Fruit fly (Drosophila melanogaster): ENCODE results near the gene Meics.
A peak's percentile ranks its signal among the peaks of the same experiment; 100 is the strongest.

The Meics gene

dm6 chr3L:13917589-13918198 lies 46.8 kb downstream of the Meics start (continued):
- TF ChIP-seq CG8281 (tag; optimal IDR thresholded peaks at IDR 0.05) (peak; percentile 91), CG17328 (GFP tag; IDR thresholded peaks at IDR 0.05) (0 out of 2 replicates have a peak, but pooled peaks have one; percentile 28), CG13624 (GFP tag; optimal IDR thresholded peaks at IDR 0.05) (no peak), CG13775 (GFP tag; optimal IDR thresholded peaks at IDR 0.05) (no peak), CG6791 (GFP tag; IDR thresholded peaks at IDR 0.05; ENCODE audit: partially characterized antibody) (no peak), ken (GFP tag; IDR thresholded peaks at IDR 0.05) (0 out of 3 replicates have a peak, but pooled peaks have one; percentile 5), CG15269 (tag; optimal IDR thresholded peaks at IDR 0.05) (peak; percentile 16), CG16779 (GFP tag; IDR thresholded peaks at IDR 0.05) (no peak), Blimp-1 (GFP tag; optimal IDR thresholded peaks at IDR 0.05) (peak; percentile 60), CG7556 (GFP tag; optimal IDR thresholded peaks at IDR 0.05) (peak; percentile 44), CG10431 (GFP tag; optimal IDR thresholded peaks at IDR 0.05) (no peak), Ets65A (GFP tag) (peak; percentile 31), jumu (GFP tag; optimal IDR thresholded peaks at IDR 0.05) (peak; percentile 14), CG4360 (GFP tag; IDR thresholded peaks at IDR 0.05) (no peak), CG31224 (GFP tag; IDR thresholded peaks at IDR 0.05) (no peak), CG34224 (GFP tag; IDR thresholded peaks at IDR 0.05; ENCODE audit: partially characterized antibody) (no peak), mld (GFP tag; IDR thresholded peaks at IDR 0.05; ENCODE audit: partially characterized antibody) (no peak), CG17568 (GFP tag; optimal IDR thresholded peaks at IDR 0.05) (no peak), da (GFP tag; optimal IDR thresholded peaks at IDR 0.05) (no peak), Doc2 (GFP tag; IDR thresholded peaks at IDR 0.05) (no peak), CG7745 (tag; optimal IDR thresholded peaks at IDR 0.05) (no peak), CG11723 (GFP tag; optimal IDR thresholded peaks at IDR 0.05) (no peak), lab (GFP tag; optimal IDR thresholded peaks at IDR 0.05) (peak; percentile 4), ac (GFP tag; optimal IDR thresholded peaks at IDR 0.05) (no peak), Dek (tag; optimal IDR thresholded peaks at IDR 0.05) (peak; percentile 11), pzg (GFP tag; optimal IDR thresholded peaks at IDR 0.05) (no peak), chif (GFP tag; optimal IDR thresholded peaks at IDR 0.05) (peak in 1 of 2 experiments; percentile 6), bsh (GFP tag; optimal IDR thresholded peaks at IDR 0.05) (peak; percentile 14 to 50), CG17361 (GFP tag; IDR thresholded peaks at IDR 0.05) (peak; percentile 76), Atf3 (GFP tag; optimal IDR thresholded peaks at IDR 0.05) (no peak), jing (GFP tag; optimal IDR thresholded peaks at IDR 0.05) (no peak), CG9727 (GFP tag; optimal IDR thresholded peaks at IDR 0.05) (peak; percentile 45), CG3847 (GFP tag; IDR thresholded peaks at IDR 0.05) (no peak), CG11247 (GFP tag; IDR thresholded peaks at IDR 0.05) (no peak), Asciz (GFP tag; optimal IDR thresholded peaks at IDR 0.05) (peak; percentile 57), so (GFP tag; IDR thresholded peaks at IDR 0.05) (peak; percentile 12; the same call in 1 of the 3 replicates), CG10959 (GFP tag; IDR thresholded peaks at IDR 0.05) (no peak), CG15011 (GFP tag; optimal IDR thresholded peaks at IDR 0.05) (no peak), CG2712 (tag; optimal IDR thresholded peaks at IDR 0.05) (peak; percentile 15), phol (tag; optimal IDR thresholded peaks at IDR 0.05) (peak; percentile 63), CG17359 (tag; optimal IDR thresholded peaks at IDR 0.05) (peak; percentile 52), dysf (GFP tag; IDR thresholded peaks at IDR 0.05) (peak; percentile 34; the same call in 1 of the 3 replicates), fd96Cb (tag; optimal IDR thresholded peaks at IDR 0.05) (peak; percentile 62), Oli (tag; optimal IDR thresholded peaks at IDR 0.05) (peak; percentile 58), CG7839 (tag; optimal IDR thresholded peaks at IDR 0.05) (peak; percentile 47), pb (GFP tag; optimal IDR thresholded peaks at IDR 0.05) (no peak), Sry-δ (GFP tag; optimal IDR thresholded peaks at IDR 0.05) (no peak), Antp (GFP tag; optimal IDR thresholded peaks at IDR 0.05) (peak; percentile 46), CG5245 (GFP tag; optimal IDR thresholded peaks at IDR 0.05) (no peak), sob (GFP tag; IDR thresholded peaks at IDR 0.05) (no peak)

Measured in whole organism, embryonic.